5 fruit fly cellular contexts compared by ENCODE assay signal in the genomic region with DNA sequence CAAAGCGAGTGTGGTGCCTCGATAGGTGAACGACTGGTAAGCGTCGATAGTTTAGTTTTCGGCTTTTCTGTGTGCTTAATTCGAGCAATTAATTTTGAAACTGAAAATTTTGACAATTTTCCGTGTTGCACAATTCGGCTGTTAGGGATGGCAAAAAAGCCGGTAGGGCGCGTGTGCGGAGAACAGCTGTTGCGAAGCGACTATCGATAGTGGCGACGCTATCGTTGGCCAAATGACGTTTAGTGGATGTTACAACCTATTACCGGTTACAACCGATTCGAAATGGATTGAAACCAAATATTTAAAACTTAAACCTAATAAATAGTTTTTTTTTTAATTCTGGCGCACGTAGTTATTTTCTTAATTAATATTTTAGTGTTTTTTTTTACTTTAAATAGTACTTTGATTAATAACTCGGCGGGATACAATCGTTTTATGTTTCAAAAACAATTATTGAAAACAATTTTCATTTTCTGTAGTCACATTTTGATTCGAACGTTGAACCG.
TF ChIP-seq lines count a peak whose summit lies in the region.

Gene mEFTs, minus strand, starts transcription at position 161 of the 506 bp plus-strand sequence.
Gene Dhc36C, plus strand, starts transcription at position 456 of the 506 bp plus-strand sequence.

- TF ChIP-seq CTCF in S2 (optimal IDR thresholded peaks at IDR 0.05; lab: Kevin White, UChicago): peak; percentile 37 to 57
- TF ChIP-seq CTCF in whole organism, embryonic (GFP tag; optimal IDR thresholded peaks at IDR 0.05; lab: Kevin White, UChicago): peak; percentile 62

TF ChIP-seq in whole organism, adult, 20 proteins besides CTCF, POLR2A, EP300 and RAD21:
- TF ChIP-seq toe (GFP tag; optimal IDR thresholded peaks at IDR 0.05; lab: Kevin White, UChicago) (no peak), bab1 (GFP tag; optimal IDR thresholded peaks at IDR 0.05; lab: Kevin White, UChicago) (peak; percentile 24), Mnt (GFP tag; optimal IDR thresholded peaks at IDR 0.05; lab: Kevin White, UChicago) (peak; percentile 72)

TF ChIP-seq in whole organism, embryonic, 481 proteins besides CTCF, POLR2A, EP300 and RAD21 (continues in another document):
- no peak for TF ChIP-seq so (GFP tag; IDR thresholded peaks at IDR 0.05; lab: Robert Waterston, UW)
- TF ChIP-seq pan (optimal IDR thresholded peaks at IDR 0.05; lab: Kevin White, UChicago): no peak
- TF ChIP-seq pan (GFP tag; optimal IDR thresholded peaks at IDR 0.05 in 1 of 2, IDR thresholded peaks at IDR 0.05 in 1 of 2): no peak
- TF ChIP-seq ci (GFP tag; IDR thresholded peaks at IDR 0.05; lab: Robert Waterston, UW): no peak; the same call in 2 of the 3 replicates
- no peak for TF ChIP-seq slou (GFP tag; optimal IDR thresholded peaks at IDR 0.05; lab: Kevin White, UChicago)
- TF ChIP-seq usp (GFP tag; optimal IDR thresholded peaks at IDR 0.05; lab: Kevin White, UChicago): no peak
- TF ChIP-seq jigr1 (GFP tag; IDR thresholded peaks at IDR 0.05; lab: Robert Waterston, UW): no peak
- TF ChIP-seq CG15514 (GFP tag; optimal IDR thresholded peaks at IDR 0.05; lab: Kevin White, UChicago): peak; percentile 42
- TF ChIP-seq HmgZ (tag; optimal IDR thresholded peaks at IDR 0.05; lab: Kevin White, UChicago): peak; percentile 37
- TF ChIP-seq CG7839 (tag; optimal IDR thresholded peaks at IDR 0.05; lab: Kevin White, UChicago): no peak
- TF ChIP-seq Dref (GFP tag; IDR thresholded peaks at IDR 0.05; lab: Robert Waterston, UW): peak; percentile 83
- no peak for TF ChIP-seq Taf1 (GFP tag; IDR thresholded peaks at IDR 0.05; lab: Robert Waterston, UW)
- TF ChIP-seq CG5953 (GFP tag; IDR thresholded peaks at IDR 0.05; lab: Robert Waterston, UW): no peak
- no peak for TF ChIP-seq Gug (GFP tag; IDR thresholded peaks at IDR 0.05; lab: Robert Waterston, UW)
- peak; percentile 38 for TF ChIP-seq Hmr (GFP tag; optimal IDR thresholded peaks at IDR 0.05; lab: Kevin White, UChicago)
- TF ChIP-seq BtbVII (GFP tag; optimal IDR thresholded peaks at IDR 0.05; lab: Kevin White, UChicago): no peak
- no peak; the same call in 2 of the 3 replicates for TF ChIP-seq row (GFP tag; IDR thresholded peaks at IDR 0.05; lab: Robert Waterston, UW)
- no peak for TF ChIP-seq Six4 (GFP tag; optimal IDR thresholded peaks at IDR 0.05; lab: Kevin White, UChicago)
- no peak for TF ChIP-seq Ada2b (GFP tag; IDR thresholded peaks at IDR 0.05; lab: Robert Waterston, UW)
- TF ChIP-seq CG2889 (GFP tag; IDR thresholded peaks at IDR 0.05; lab: Robert Waterston, UW): no peak
- TF ChIP-seq al (GFP tag; IDR thresholded peaks at IDR 0.05; lab: Robert Waterston, UW): no peak
- no peak for TF ChIP-seq CG31224 (GFP tag; IDR thresholded peaks at IDR 0.05; lab: Robert Waterston, UW)
- TF ChIP-seq CG34224 (GFP tag; IDR thresholded peaks at IDR 0.05; lab: Robert Waterston, UW; ENCODE audit: partially characterized antibody): peak; percentile 84
- TF ChIP-seq CG10147 (GFP tag; optimal IDR thresholded peaks at IDR 0.05; lab: Kevin White, UChicago): no peak
- TF ChIP-seq fru (optimal IDR thresholded peaks at IDR 0.05; lab: Kevin White, UChicago): no peak
- peak; percentile 76 for TF ChIP-seq Doc3 (GFP tag; IDR thresholded peaks at IDR 0.05; lab: Robert Waterston, UW; ENCODE audit: partially characterized antibody)
- TF ChIP-seq fd102C (GFP tag; optimal IDR thresholded peaks at IDR 0.05; lab: Kevin White, UChicago): no peak

TF ChIP-seq in whole organism, prepupa, 60 proteins besides CTCF, POLR2A, EP300 and RAD21:
- TF ChIP-seq CG8632 (GFP tag; optimal IDR thresholded peaks at IDR 0.05; lab: Kevin White, UChicago): no peak
- TF ChIP-seq achi (GFP tag; optimal IDR thresholded peaks at IDR 0.05; lab: Kevin White, UChicago): peak; percentile 96
TF ChIP-seq in whole organism, prepupa: peak in this region for 1.

TF ChIP-seq in whole organism, wandering third instar larva, 38 proteins besides CTCF, POLR2A, EP300 and RAD21:
- TF ChIP-seq h (GFP tag; optimal IDR thresholded peaks at IDR 0.05; lab: Kevin White, UChicago) (peak; percentile 63), usp (GFP tag; optimal IDR thresholded peaks at IDR 0.05; lab: Kevin White, UChicago) (no peak), rgr (GFP tag; optimal IDR thresholded peaks at IDR 0.05; lab: Kevin White, UChicago) (no peak), Myc (optimal IDR thresholded peaks at IDR 0.05; lab: Kevin White, UChicago) (peak; percentile 73), sage (GFP tag; optimal IDR thresholded peaks at IDR 0.05; lab: Kevin White, UChicago) (peak; percentile 20), pan (optimal IDR thresholded peaks at IDR 0.05; lab: Kevin White, UChicago) (no peak), Dif (GFP tag; optimal IDR thresholded peaks at IDR 0.05; lab: Kevin White, UChicago; ENCODE audit: partially characterized antibody) (no peak), dsf (GFP tag; optimal IDR thresholded peaks at IDR 0.05; lab: Kevin White, UChicago; ENCODE audit: borderline replicate concordance) (no peak)
